Fruit fly (Drosophila melanogaster) whole organism, embryonic: ENCODE data around the gene CG15144.

Experiments
- Blimp-1 ChIP-seq: fragments of 200-800 bp; sonication (Bioruptor generic); optimal IDR thresholded peaks from 3 replicates; lab custom pipeline; 2018; ENCODE audit warnings: missing biosample characterization, missing genetic modification characterization, mild to moderate bottlenecking, moderate library complexity, missing genetic modification reagents
- CG10274 ChIP-seq: fragments of 200-800 bp; sonication (Bioruptor generic); optimal IDR thresholded peaks from 3 replicates; lab custom pipeline; 2017; ENCODE audit warnings: missing biosample characterization, mild to moderate bottlenecking, missing genetic modification characterization
- CG10959 ChIP-seq: fragments of 200-800 bp; sonication (Bioruptor generic); IDR thresholded peaks from 2 replicates; pipeline ENCODE4 v1.3.6; 2022; ENCODE audit warnings: missing biosample characterization, missing genetic modification characterization
- CG11093 ChIP-seq: fragments of 200-800 bp; sonication (Bioruptor generic); IDR thresholded peaks from 3 replicates; pipeline ENCODE4 v1.3.6; 2022; ENCODE audit warnings: missing biosample characterization, missing genetic modification characterization
- CG12769 ChIP-seq: fragments of 200-800 bp; sonication (Bioruptor generic); optimal IDR thresholded peaks from 2 replicates; lab custom pipeline; 2019; ENCODE audit warnings: missing biosample characterization, mild to moderate bottlenecking, missing genetic modification characterization, moderate library complexity
- CG14710 ChIP-seq: fragments of 200-800 bp; sonication (Bioruptor generic); optimal IDR thresholded peaks from 3 replicates; lab custom pipeline; 2019; ENCODE audit warnings: missing biosample characterization, mild to moderate bottlenecking, missing genetic modification characterization, moderate library complexity
- CG15011 ChIP-seq: fragments of 200-800 bp; sonication (Bioruptor generic); optimal IDR thresholded peaks from 3 replicates; lab custom pipeline; 2018; ENCODE audit warnings: missing biosample characterization, mild to moderate bottlenecking, missing genetic modification characterization
- CG15073 ChIP-seq: fragments of 200-800 bp; sonication (Bioruptor generic); optimal IDR thresholded peaks from 2 replicates; lab custom pipeline; 2016; ENCODE audit warnings: missing biosample characterization, missing genetic modification characterization
- CG17385 ChIP-seq: fragments of 200-800 bp; sonication (Bioruptor generic); optimal IDR thresholded peaks from 3 replicates; lab custom pipeline; 2018; ENCODE audit warnings: missing biosample characterization, mild to moderate bottlenecking, missing genetic modification characterization
- CG18011 ChIP-seq: fragments of 200-800 bp; sonication (Bioruptor generic); optimal IDR thresholded peaks from 2 replicates; lab custom pipeline; 2017; ENCODE audit warnings: missing biosample characterization, missing genetic modification characterization, mild to moderate bottlenecking, moderate library complexity, missing genotype
- CG2678 ChIP-seq: fragments of 200-800 bp; sonication (Bioruptor generic); optimal IDR thresholded peaks from 3 replicates; lab custom pipeline; 2019; ENCODE audit warnings: missing biosample characterization, mild to moderate bottlenecking, missing genetic modification characterization, moderate library complexity
- CG2712 ChIP-seq: fragments of 200-800 bp; optimal IDR thresholded peaks from 3 replicates; lab custom pipeline; 2019; ENCODE audit warnings: missing biosample characterization, mild to moderate bottlenecking, missing genetic modification characterization, moderate library complexity
- CG3281 ChIP-seq: fragments of 200-800 bp; sonication (Bioruptor generic); optimal IDR thresholded peaks from 3 replicates; lab custom pipeline; 2017; ENCODE audit warnings: missing biosample characterization, mild to moderate bottlenecking, missing genetic modification characterization
- CG5245 ChIP-seq: fragments of 200-800 bp; sonication (Bioruptor generic); optimal IDR thresholded peaks from 3 replicates; lab custom pipeline; 2016; ENCODE audit warnings: missing biosample characterization, missing genetic modification characterization
- CG6689 ChIP-seq: fragments of 200-800 bp; sonication (Bioruptor generic); IDR thresholded peaks from 2 replicates; pipeline ENCODE4 v1.3.6; 2022; ENCODE audit warnings: missing biosample characterization, missing genetic modification characterization
- CG7839 ChIP-seq: fragments of 200-800 bp; sonication (Bioruptor generic); optimal IDR thresholded peaks from 3 replicates; lab custom pipeline; 2018; ENCODE audit warnings: missing biosample characterization, mild to moderate bottlenecking, missing genetic modification characterization, moderate library complexity
- CG7928 ChIP-seq: fragments of 200-800 bp; sonication (Bioruptor generic); optimal IDR thresholded peaks from 2 replicates; lab custom pipeline; 2017; ENCODE audit warnings: missing biosample characterization, mild to moderate bottlenecking, missing genetic modification characterization
- CG8281 ChIP-seq: fragments of 200-800 bp; sonication (Bioruptor generic); optimal IDR thresholded peaks from 2 replicates; lab custom pipeline; 2018; ENCODE audit warnings: missing biosample characterization, mild to moderate bottlenecking, missing genetic modification characterization, moderate library complexity
- CG8944 ChIP-seq: fragments of 200-800 bp; sonication (Bioruptor generic); optimal IDR thresholded peaks from 3 replicates; lab custom pipeline; 2016; ENCODE audit warnings: missing biosample characterization, missing genetic modification characterization
- CTCF ChIP-seq: fragments of 200-800 bp; sonication (Bioruptor generic); optimal IDR thresholded peaks from 2 replicates; lab custom pipeline; 2017; ENCODE audit warnings: missing biosample characterization, mild to moderate bottlenecking, missing genetic modification characterization, moderate library complexity
- Chrac-16 ChIP-seq: fragments of 200-800 bp; sonication (Bioruptor generic); optimal IDR thresholded peaks from 3 replicates; lab custom pipeline; 2016; ENCODE audit warnings: missing biosample characterization, missing genetic modification characterization
- Doc3 ChIP-seq: fragments of 200-800 bp; sonication (Bioruptor generic); IDR thresholded peaks from 3 replicates; pipeline ENCODE4 v1.3.6; 2022; ENCODE audit warnings: missing biosample characterization, missing genetic modification characterization; ENCODE audit not compliant: partially characterized antibody
- Hr3 ChIP-seq: fragments of 200-800 bp; sonication (Bioruptor generic); optimal IDR thresholded peaks from 3 replicates; lab custom pipeline; 2016; ENCODE audit warnings: missing biosample characterization, missing genetic modification characterization
- Hr51 ChIP-seq, 2 experiments: fragments of 200-800 bp; sonication (Bioruptor generic); optimal IDR thresholded peaks; 2 replicates in 1 of 2; 3 replicates in 1 of 2; lab custom pipeline; 2016 to 2018; ENCODE audit warnings: missing biosample characterization in 2 of 2, missing genetic modification characterization in 2 of 2, mild to moderate bottlenecking in 1 of 2, moderate library complexity in 1 of 2
- Max ChIP-seq: fragments of 200-800 bp; sonication (Bioruptor generic); optimal IDR thresholded peaks from 2 replicates; lab custom pipeline; 2016; ENCODE audit warnings: missing biosample characterization, mild to moderate bottlenecking, missing genetic modification characterization
- NFAT ChIP-seq: fragments of 200-800 bp; sonication (Bioruptor generic); IDR thresholded peaks from 2 replicates; pipeline ENCODE4 v1.3.6; 2022; ENCODE audit warnings: missing biosample characterization, missing genetic modification characterization
- NfI ChIP-seq: fragments of 200-800 bp; sonication (Bioruptor generic); optimal IDR thresholded peaks from 3 replicates; lab custom pipeline; 2018; ENCODE audit warnings: missing biosample characterization, mild to moderate bottlenecking, missing genetic modification characterization, moderate library complexity
- Oli ChIP-seq: fragments of 200-800 bp; sonication (Bioruptor generic); optimal IDR thresholded peaks from 2 replicates; lab custom pipeline; 2018; ENCODE audit warnings: missing biosample characterization, mild to moderate bottlenecking, missing genetic modification characterization, moderate library complexity
- Optix ChIP-seq: fragments of 200-800 bp; sonication (Bioruptor generic); IDR thresholded peaks from 3 replicates; pipeline ENCODE4 v1.3.6; 2022; ENCODE audit warnings: missing biosample characterization, missing genetic modification characterization
- Spps ChIP-seq: fragments of 200-800 bp; sonication (Bioruptor generic); optimal IDR thresholded peaks from 2 replicates; lab custom pipeline; 2018; ENCODE audit warnings: missing biosample characterization, mild to moderate bottlenecking, missing genetic modification characterization
- Trl ChIP-seq, 3 experiments: fragments of >200 bp in 2 of 3; fragments of 200-800 bp in 1 of 3; sonication (Bioruptor generic) in 1 of 3; optimal IDR thresholded peaks; 2 replicates in 1 of 3; 3 replicates in 2 of 3; lab custom pipeline; 2016 to 2017; ENCODE audit warnings: missing biosample characterization in 1 of 3, missing genetic modification characterization in 1 of 3
- Xbp1 ChIP-seq: fragments of 200-800 bp; sonication (Bioruptor generic); optimal IDR thresholded peaks from 3 replicates; lab custom pipeline; 2016; ENCODE audit warnings: missing biosample characterization, mild to moderate bottlenecking, missing genetic modification characterization
- ab ChIP-seq: fragments of 200-800 bp; sonication (Bioruptor generic); optimal IDR thresholded peaks from 2 replicates; lab custom pipeline; 2016; ENCODE audit warnings: missing biosample characterization, missing genetic modification characterization
- ac ChIP-seq: fragments of 200-800 bp; sonication (Bioruptor generic); optimal IDR thresholded peaks from 3 replicates; lab custom pipeline; 2017; ENCODE audit warnings: missing biosample characterization, mild to moderate bottlenecking, missing genetic modification characterization
- crc ChIP-seq: fragments of 200-800 bp; sonication (Bioruptor generic); optimal IDR thresholded peaks from 2 replicates; lab custom pipeline; 2016; ENCODE audit warnings: missing biosample characterization, missing genetic modification characterization
- dysf ChIP-seq: fragments of 200-800 bp; sonication (Bioruptor generic); IDR thresholded peaks from 3 replicates; pipeline ENCODE4 v1.3.6; 2022; ENCODE audit warnings: missing biosample characterization, missing genetic modification characterization
- en ChIP-seq: fragments of 200-800 bp; sonication (Bioruptor generic); optimal IDR thresholded peaks from 2 replicates; lab custom pipeline; 2016; ENCODE audit warnings: missing biosample characterization, missing genetic modification characterization
- esg ChIP-seq: fragments of 200-800 bp; sonication (Bioruptor generic); conservative IDR thresholded peaks from 2 replicates; pipeline ENCODE4 v1.3.6; 2022; ENCODE audit warnings: missing biosample characterization, missing genetic modification characterization
- gfzf ChIP-seq: fragments of 200-800 bp; sonication (Bioruptor generic); optimal IDR thresholded peaks from 2 replicates; lab custom pipeline; 2016; ENCODE audit warnings: missing biosample characterization, mild to moderate bottlenecking, missing genetic modification characterization, moderate library complexity
- lab ChIP-seq: fragments of 200-800 bp; sonication (Bioruptor generic); optimal IDR thresholded peaks from 3 replicates; lab custom pipeline; 2017; ENCODE audit warnings: missing biosample characterization, missing genetic modification characterization, mild to moderate bottlenecking, moderate library complexity, missing genetic modification reagents
- mam ChIP-seq: fragments of 200-800 bp; sonication (Bioruptor generic); optimal IDR thresholded peaks from 3 replicates; lab custom pipeline; 2016; ENCODE audit warnings: missing biosample characterization, missing genetic modification characterization
- onecut ChIP-seq: fragments of 200-800 bp; sonication (Bioruptor generic); IDR thresholded peaks from 2 replicates; pipeline ENCODE4 v1.3.6; 2022; ENCODE audit warnings: missing biosample characterization, missing genetic modification characterization
- otp ChIP-seq: fragments of 200-800 bp; sonication (Bioruptor generic); IDR thresholded peaks from 3 replicates; pipeline ENCODE4, ENCODE4 v1.3.6; 2022; ENCODE audit warnings: missing biosample characterization, missing genetic modification characterization
- phol ChIP-seq: fragments of 200-800 bp; sonication (Bioruptor generic); optimal IDR thresholded peaks from 3 replicates; lab custom pipeline; 2018; ENCODE audit warnings: missing biosample characterization, mild to moderate bottlenecking, missing genetic modification characterization, moderate library complexity
- schlank ChIP-seq: fragments of 200-800 bp; sonication (Bioruptor generic); optimal IDR thresholded peaks from 2 replicates; lab custom pipeline; 2018; ENCODE audit warnings: missing biosample characterization, mild to moderate bottlenecking, missing genetic modification characterization
- tap ChIP-seq: fragments of 200-800 bp; optimal IDR thresholded peaks from 3 replicates; lab custom pipeline; 2019; ENCODE audit warnings: missing biosample characterization, mild to moderate bottlenecking, missing genetic modification characterization, moderate library complexity
- tin ChIP-seq: fragments of 200-800 bp; sonication (Bioruptor generic); optimal IDR thresholded peaks from 3 replicates; lab custom pipeline; 2016; ENCODE audit warnings: missing biosample characterization, missing genetic modification characterization
- unpg ChIP-seq: fragments of 200-800 bp; sonication (Bioruptor generic); optimal IDR thresholded peaks from 3 replicates; lab custom pipeline; 2018; ENCODE audit warnings: missing biosample characterization, mild to moderate bottlenecking, missing genetic modification characterization, moderate library complexity
- vfl ChIP-seq: fragments of 200-800 bp; sonication (Bioruptor generic); optimal IDR thresholded peaks from 2 replicates; lab custom pipeline; 2016; ENCODE audit warnings: missing biosample characterization, missing genetic modification characterization
- zen ChIP-seq: fragments of 200-800 bp; sonication (Bioruptor generic); optimal IDR thresholded peaks from 3 replicates; lab custom pipeline; 2018; ENCODE audit warnings: missing biosample characterization, mild to moderate bottlenecking, missing genetic modification characterization, moderate library complexity

Gene CG15144

DNA sequence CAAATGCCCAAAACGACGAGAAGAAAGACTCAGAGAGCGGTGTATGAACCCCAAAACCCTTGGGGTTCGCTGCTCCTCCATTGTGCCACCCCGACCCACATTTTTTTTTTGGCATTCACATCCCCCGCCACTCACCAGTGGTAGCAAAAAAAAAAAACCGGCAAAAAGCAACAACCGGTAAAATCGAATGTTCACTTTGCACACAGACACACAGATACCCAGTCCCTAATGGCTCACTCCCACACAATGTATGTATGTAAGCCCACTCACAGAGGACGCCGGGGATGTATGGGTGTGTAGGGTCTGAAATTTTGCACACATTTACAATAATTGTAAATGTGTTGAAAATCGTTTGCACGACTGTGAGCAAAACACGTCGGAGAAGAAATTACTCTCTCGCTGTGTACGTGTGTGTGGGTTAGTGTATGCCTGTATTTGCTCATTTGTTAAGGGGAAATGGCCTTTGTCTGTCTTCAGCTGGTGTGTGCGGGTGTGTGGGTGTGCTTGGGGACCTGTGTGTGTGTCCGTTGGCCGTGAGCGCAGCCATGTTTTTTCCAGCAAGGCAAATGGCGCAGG, 45.5 kb upstream of the CG15144 start (continued):
- no peak for TF ChIP-seq Xbp1 (GFP tag; lab: Kevin White, UChicago)
- no peak for TF ChIP-seq unpg
- no peak for TF ChIP-seq ab
- TF ChIP-seq CG15011 (GFP tag; lab: Kevin White, UChicago), result no peak
- no peak for TF ChIP-seq CTCF
- no peak for TF ChIP-seq CG10959 (GFP tag; lab: Robert Waterston, UW)
- TF ChIP-seq CG10274 (GFP tag; lab: Kevin White, UChicago), result no peak
- no peak for TF ChIP-seq Chrac-16 (GFP tag; lab: Kevin White, UChicago)
- TF ChIP-seq vfl (GFP tag; lab: Kevin White, UChicago), result no peak
- no peak for TF ChIP-seq Optix
- TF ChIP-seq CG7928, result no peak

DNA sequence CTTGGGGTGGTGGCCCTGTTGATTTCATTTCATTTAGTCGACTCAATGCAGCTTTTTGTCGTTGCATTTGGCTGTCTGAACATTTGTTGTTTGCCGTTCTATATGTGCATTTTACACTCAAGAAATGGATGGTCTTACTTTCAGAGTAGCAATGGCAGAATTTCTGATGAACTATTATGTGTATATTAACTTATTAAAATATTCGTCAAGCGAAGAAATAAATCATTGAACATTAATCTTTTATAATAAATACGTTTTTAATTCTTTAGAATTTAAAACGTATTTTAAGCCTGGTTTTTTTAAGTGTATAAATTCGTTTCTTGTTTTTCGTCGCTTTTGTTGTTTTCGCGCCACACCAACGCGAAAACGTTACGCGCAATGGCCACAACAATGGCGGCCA, 44.1 kb upstream of the CG15144 start:
- TF ChIP-seq CG2678 (tag; lab: Kevin White, UChicago) (peak; percentile 10), otp (GFP tag; lab: Robert Waterston, UW) (no peak), CG3281 (GFP tag; lab: Kevin White, UChicago) (peak; percentile 3), en (GFP tag; lab: Kevin White, UChicago) (no peak), NFAT (GFP tag; lab: Robert Waterston, UW) (no peak), schlank (tag; lab: Kevin White, UChicago) (no peak), CG2712 (peak; percentile 11), CG18011 (GFP tag; lab: Kevin White, UChicago) (no peak), Blimp-1 (GFP tag; lab: Kevin White, UChicago) (peak; percentile 2), esg (GFP tag; lab: Robert Waterston, UW) (no peak), CG12769 (tag; lab: Kevin White, UChicago) (no peak), CG8944 (GFP tag; lab: Kevin White, UChicago) (no peak), CG8281 (no peak), Spps (tag; lab: Kevin White, UChicago) (no peak), Doc3 (GFP tag; lab: Robert Waterston, UW) (no peak), tin (no peak), zen (tag; lab: Kevin White, UChicago) (no peak), crc (no peak), CG7839 (tag; lab: Kevin White, UChicago) (peak; percentile 8), Trl (optimal IDR thresholded peaks at IDR 0.05; lab: Kevin White, UChicago) (no peak), Trl (GFP tag; optimal IDR thresholded peaks at IDR 0.05; lab: Kevin White, UChicago) (no peak), CG14710 (tag; lab: Kevin White, UChicago) (no peak), dysf (GFP tag; lab: Robert Waterston, UW) (0 out of 3 replicates have a peak, but pooled peaks have one; percentile 14), Hr3 (GFP tag; lab: Kevin White, UChicago) (no peak), phol (tag; lab: Kevin White, UChicago) (peak; percentile 65), Max (GFP tag; lab: Kevin White, UChicago) (no peak), Xbp1 (GFP tag; lab: Kevin White, UChicago) (peak; percentile 2), NfI (GFP tag; lab: Kevin White, UChicago) (no peak), lab (GFP tag; lab: Kevin White, UChicago) (peak; percentile 8), tap (tag; lab: Kevin White, UChicago) (no peak), CG5245 (no peak), mam (GFP tag; lab: Kevin White, UChicago) (no peak), CG17385 (GFP tag; lab: Kevin White, UChicago) (no peak), CG15073 (no peak), gfzf (GFP tag; lab: Kevin White, UChicago) (no peak), CG11093 (no peak), ac (GFP tag; lab: Kevin White, UChicago) (no peak), CG6689 (peak; percentile 33; the same call in 1 of the 2 replicates), Hr51 (GFP tag; optimal IDR thresholded peaks at IDR 0.05; lab: Kevin White, UChicago) (peak in 1 of 2 experiments; percentile 24), onecut (GFP tag; lab: Robert Waterston, UW) (peak; percentile 34), Oli (tag; lab: Kevin White, UChicago) (peak; percentile 37)
